Worm (Caenorhabditis elegans) whole organism, L2 larva: ENCODE measurements around the gene dnc-2.

Source experiments
- ama-1 ChIP-seq: fragments of 150-350 bp; optimal IDR thresholded peaks from 2 replicates; lab custom pipeline; 2018; ENCODE audit warnings: inconsistent platforms
- ceh-16 ChIP-seq: fragments of 150-350 bp; optimal IDR thresholded peaks from 2 replicates; lab custom pipeline; 2014; ENCODE audit warnings: missing biosample characterization, missing genetic modification characterization
- ceh-82 ChIP-seq: fragments of 150-350 bp; optimal IDR thresholded peaks from 2 replicates; lab custom pipeline; 2014; ENCODE audit warnings: missing biosample characterization, missing genetic modification characterization
- elt-3 ChIP-seq: sonication (generic microtip); optimal IDR thresholded peaks from 2 replicates; lab custom pipeline; 2017; ENCODE audit warnings: missing biosample characterization, missing genetic modification characterization
- nhr-12 ChIP-seq: fragments of 150-350 bp; optimal IDR thresholded peaks from 2 replicates; lab custom pipeline; 2014; ENCODE audit warnings: missing biosample characterization, missing genetic modification characterization
- zag-1 ChIP-seq: fragments of 150-350 bp; optimal IDR thresholded peaks from 2 replicates; lab custom pipeline; 2014; ENCODE audit warnings: missing biosample characterization, missing genetic modification characterization

DNA sequence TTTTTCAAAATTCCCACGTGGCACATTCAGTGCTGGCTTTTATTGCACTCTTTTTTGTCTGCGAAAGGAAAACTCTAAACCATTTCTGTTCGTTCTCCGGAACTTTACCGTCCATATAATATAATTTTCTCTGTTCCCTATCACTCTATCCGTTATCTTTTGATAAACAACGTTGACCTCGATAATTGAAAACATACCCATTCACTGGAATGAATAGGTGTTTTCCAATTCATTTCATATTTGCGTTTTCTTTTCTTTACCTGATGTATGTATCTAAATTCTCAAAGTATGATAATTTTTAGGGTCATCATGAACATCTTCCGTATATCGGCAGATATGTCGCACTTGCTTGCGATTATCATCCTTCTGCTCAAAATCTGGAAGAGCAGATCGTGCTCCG, 18.8 kb downstream of the dnc-2 start, which contains the start of gene erd-2.2:
- TF ChIP-seq elt-3 (tag; lab: Kevin White, UChicago) (no peak), ceh-16 (tag; lab: Kevin White, UChicago) (no peak), nhr-12 (tag; lab: Kevin White, UChicago) (no peak), ceh-82 (tag; lab: Kevin White, UChicago) (no peak), zag-1 (no peak), ama-1 (no peak)
